Worm (Caenorhabditis elegans) whole organism, midembryonic: ENCODE data around the gene rpn-6.1.

Experiments used
- cog-1 ChIP-seq: sonication (generic microtip); optimal IDR thresholded peaks from 2 replicates; lab custom pipeline; 2016; ENCODE audit warnings: missing genetic modification characterization, missing compliant biosample characterization
- med-1 ChIP-seq: sonication (generic microtip); optimal IDR thresholded peaks from 2 replicates; lab custom pipeline; 2017; ENCODE audit warnings: missing genetic modification characterization, mild to moderate bottlenecking, missing compliant biosample characterization, antibody characterized with exemption, missing genetic modification reagents; ENCODE audit not compliant: insufficient read depth
- ref-1 ChIP-seq: fragments of 200-800 bp; sonication (Bioruptor generic); conservative IDR thresholded peaks from 2 replicates; pipeline ENCODE4 v1.3.6; 2022; ENCODE audit warnings: missing genetic modification reagents, missing genetic modification characterization, missing compliant biosample characterization

- TF ChIP-seq med-1 (no peak), ref-1 (GFP tag; lab: Robert Waterston, UW) (no peak), cog-1 (tag; lab: Kevin White, UChicago) (no peak)
Observed at ce11 chrIII:6988060-6988459, 26.3 kb upstream of the rpn-6.1 start.
